Worm (Caenorhabditis elegans): ENCODE measurements around the gene Y53C12A.3.

DNA sequence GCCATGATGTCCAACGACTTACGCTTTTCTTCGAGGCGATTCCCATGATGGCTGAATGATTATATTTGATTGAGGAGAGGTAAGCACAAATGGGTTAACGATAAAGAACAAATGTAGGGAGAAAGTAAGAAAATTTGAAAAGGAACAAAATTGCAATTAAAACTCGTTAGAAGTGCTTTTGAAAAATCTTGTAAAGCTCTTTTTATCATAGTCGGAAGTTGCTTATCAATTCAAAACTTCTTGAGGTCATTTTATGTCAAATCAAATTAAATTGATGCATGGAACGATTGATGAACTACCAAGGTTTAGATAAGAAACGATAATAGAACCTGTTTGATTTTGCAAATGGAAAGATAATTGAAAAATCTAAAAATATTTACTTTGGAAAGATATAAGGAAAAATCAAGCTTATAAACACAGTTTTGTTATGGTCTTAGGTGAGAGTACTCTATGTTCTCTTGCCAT, 2.8 kb upstream of the Y53C12A.3 start, which contains the start of gene glt-5:
- TF ChIP-seq unc-62 (GFP tag; optimal IDR thresholded peaks at IDR 0.05) (no peak), ztf-11 (tag; optimal IDR thresholded peaks at IDR 0.05) (no peak), zag-1 (tag; optimal IDR thresholded peaks at IDR 0.05) (no peak), pqm-1 (tag; optimal IDR thresholded peaks at IDR 0.05) (no peak), lin-39 (tag; optimal IDR thresholded peaks at IDR 0.05) (no peak), mdl-1 (tag; optimal IDR thresholded peaks at IDR 0.05) (no peak)

All from whole organism, L3 larva.